Fruit fly (Drosophila melanogaster): ENCODE data around the gene BigH1.

- TF ChIP-seq CG14655 (GFP tag; optimal IDR thresholded peaks at IDR 0.05): no peak
- no peak for TF ChIP-seq CG8301 (tag; optimal IDR thresholded peaks at IDR 0.05)
Measured at dm6 chr3R:14657605-14657910, 5.7 kb upstream of the BigH1 start.

Data from whole organism, pupa.